In genomic region chr3R:14473574-14473973, dm6 we compare ENCODE assay signal across 1 fruit fly cellular context.
TF ChIP-seq lines count a peak whose summit lies in the region.

No protein-coding gene starts in this region.

TF ChIP-seq in whole organism, embryonic, 481 proteins besides CTCF, POLR2A, EP300 and RAD21 (continued from another document and continues in another):
- TF ChIP-seq eyg (GFP tag; optimal IDR thresholded peaks at IDR 0.05; lab: Kevin White, UChicago) (peak; percentile 13), slp2 (GFP tag; optimal IDR thresholded peaks at IDR 0.05; lab: Kevin White, UChicago) (peak; percentile 32), ac (GFP tag; optimal IDR thresholded peaks at IDR 0.05; lab: Kevin White, UChicago) (no peak), Lpt (GFP tag; optimal IDR thresholded peaks at IDR 0.05; lab: Kevin White, UChicago) (no peak), CG10431 (GFP tag; optimal IDR thresholded peaks at IDR 0.05; lab: Kevin White, UChicago) (no peak), H15 (GFP tag; IDR thresholded peaks at IDR 0.05; lab: Robert Waterston, UW) (peak; percentile 32; the same call in 1 of the 3 replicates), CG4424 (GFP tag; optimal IDR thresholded peaks at IDR 0.05; lab: Kevin White, UChicago) (peak; percentile 46), insv (GFP tag; optimal IDR thresholded peaks at IDR 0.05; lab: Kevin White, UChicago) (no peak), CG4617 (GFP tag; optimal IDR thresholded peaks at IDR 0.05; lab: Kevin White, UChicago; ENCODE audit: borderline replicate concordance) (no peak), CoRest (tag; optimal IDR thresholded peaks at IDR 0.05; lab: Kevin White, UChicago) (peak; percentile 50), az2 (GFP tag; optimal IDR thresholded peaks at IDR 0.05; lab: Kevin White, UChicago) (peak; percentile 49), luna (GFP tag; optimal IDR thresholded peaks at IDR 0.05; lab: Kevin White, UChicago) (peak; percentile 16), CG8924 (tag; optimal IDR thresholded peaks at IDR 0.05; lab: Kevin White, UChicago) (peak; percentile 1), CG3407 (GFP tag; optimal IDR thresholded peaks at IDR 0.05; lab: Kevin White, UChicago) (no peak), B-H2 (GFP tag; optimal IDR thresholded peaks at IDR 0.05; lab: Kevin White, UChicago) (no peak), Deaf1 (tag; optimal IDR thresholded peaks at IDR 0.05; lab: Kevin White, UChicago) (no peak), gfzf (GFP tag; optimal IDR thresholded peaks at IDR 0.05; lab: Kevin White, UChicago) (no peak), disco-r (GFP tag; optimal IDR thresholded peaks at IDR 0.05; lab: Kevin White, UChicago) (peak; percentile 34), MESR4 (GFP tag; optimal IDR thresholded peaks at IDR 0.05; lab: Kevin White, UChicago) (no peak), CG6272 (GFP tag; IDR thresholded peaks at IDR 0.05; lab: Robert Waterston, UW) (no peak), eve (GFP tag; optimal IDR thresholded peaks at IDR 0.05; lab: Kevin White, UChicago) (peak in 1 of 2 experiments; percentile 42), Elba2 (GFP tag; optimal IDR thresholded peaks at IDR 0.05; lab: Kevin White, UChicago) (no peak), pho (GFP tag; optimal IDR thresholded peaks at IDR 0.05; lab: Kevin White, UChicago) (peak; percentile 41), Kr (GFP tag; optimal IDR thresholded peaks at IDR 0.05; lab: Kevin White, UChicago) (no peak), CG14965 (GFP tag; optimal IDR thresholded peaks at IDR 0.05; lab: Kevin White, UChicago; ENCODE audit: borderline replicate concordance) (no peak), CG3281 (GFP tag; optimal IDR thresholded peaks at IDR 0.05; lab: Kevin White, UChicago) (peak; percentile 62), YL-1 (GFP tag; optimal IDR thresholded peaks at IDR 0.05; lab: Kevin White, UChicago) (no peak), ash1 (GFP tag; optimal IDR thresholded peaks at IDR 0.05; lab: Kevin White, UChicago) (no peak), CG17829 (tag; optimal IDR thresholded peaks at IDR 0.05; lab: Kevin White, UChicago) (peak; percentile 32), psq (GFP tag; optimal IDR thresholded peaks at IDR 0.05; lab: Kevin White, UChicago) (no peak), ci (GFP tag; IDR thresholded peaks at IDR 0.05; lab: Robert Waterston, UW) (peak; percentile 62; the same call in 2 of the 3 replicates), CG12744 (GFP tag; optimal IDR thresholded peaks at IDR 0.05; lab: Kevin White, UChicago) (peak; percentile 43), esg (GFP tag; conservative IDR thresholded peaks at IDR 0.05; lab: Robert Waterston, UW) (peak; percentile 39; the same call in 1 of the 2 replicates), slbo (GFP tag; IDR thresholded peaks at IDR 0.05; lab: Robert Waterston, UW) (peak; percentile 88), Doc2 (GFP tag; IDR thresholded peaks at IDR 0.05; lab: Robert Waterston, UW) (no peak), CG2202 (tag; optimal IDR thresholded peaks at IDR 0.05; lab: Kevin White, UChicago) (no peak), jumu (GFP tag; optimal IDR thresholded peaks at IDR 0.05; lab: Kevin White, UChicago) (peak; percentile 11), Dll (GFP tag; IDR thresholded peaks at IDR 0.05; lab: Robert Waterston, UW; ENCODE audit: partially characterized antibody) (no peak), CG9727 (GFP tag; optimal IDR thresholded peaks at IDR 0.05; lab: Kevin White, UChicago) (peak; percentile 52), CG7987 (GFP tag; optimal IDR thresholded peaks at IDR 0.05; lab: Kevin White, UChicago) (no peak), dm (GFP tag; optimal IDR thresholded peaks at IDR 0.05; lab: Kevin White, UChicago) (no peak), Mes4 (GFP tag; optimal IDR thresholded peaks at IDR 0.05; lab: Kevin White, UChicago) (no peak), CG15479 (GFP tag; optimal IDR thresholded peaks at IDR 0.05; lab: Kevin White, UChicago) (no peak), nmo (GFP tag; optimal IDR thresholded peaks at IDR 0.05; lab: Kevin White, UChicago) (peak; percentile 52), Bdp1 (GFP tag; optimal IDR thresholded peaks at IDR 0.05; lab: Kevin White, UChicago) (peak; percentile 15), mam (GFP tag; optimal IDR thresholded peaks at IDR 0.05; lab: Kevin White, UChicago) (peak; percentile 71), Six4 (GFP tag; optimal IDR thresholded peaks at IDR 0.05; lab: Kevin White, UChicago) (peak; percentile 15), Chrac-16 (GFP tag; optimal IDR thresholded peaks at IDR 0.05; lab: Kevin White, UChicago) (peak; percentile 48), CG4404 (GFP tag; IDR thresholded peaks at IDR 0.05; lab: Robert Waterston, UW) (0 out of 2 replicates have a peak, but pooled peaks have one; percentile 13), kay (GFP tag; optimal IDR thresholded peaks at IDR 0.05; lab: Kevin White, UChicago) (no peak), CG15601 (tag; optimal IDR thresholded peaks at IDR 0.05; lab: Kevin White, UChicago) (no peak), CG9797 (GFP tag; optimal IDR thresholded peaks at IDR 0.05; lab: Kevin White, UChicago) (no peak), salm (tag; optimal IDR thresholded peaks at IDR 0.05; lab: Kevin White, UChicago) (no peak), ems (GFP tag; optimal IDR thresholded peaks at IDR 0.05; lab: Kevin White, UChicago) (peak; percentile 18), CG15011 (GFP tag; optimal IDR thresholded peaks at IDR 0.05; lab: Kevin White, UChicago) (peak; percentile 33), Poxn (GFP tag; IDR thresholded peaks at IDR 0.05; lab: Robert Waterston, UW) (0 out of 2 replicates have a peak, but pooled peaks have one; percentile 9), sd (tag; optimal IDR thresholded peaks at IDR 0.05; lab: Kevin White, UChicago) (no peak), CG7745 (tag; optimal IDR thresholded peaks at IDR 0.05; lab: Kevin White, UChicago) (no peak), twi (tag; optimal IDR thresholded peaks at IDR 0.05; lab: Kevin White, UChicago) (no peak), tup (GFP tag; optimal IDR thresholded peaks at IDR 0.05; lab: Kevin White, UChicago) (peak; percentile 50), Gsc (GFP tag; IDR thresholded peaks at IDR 0.05; lab: Robert Waterston, UW) (no peak), Side (GFP tag; optimal IDR thresholded peaks at IDR 0.05; lab: Kevin White, UChicago) (peak; percentile 12), gro (GFP tag; optimal IDR thresholded peaks at IDR 0.05; lab: Kevin White, UChicago) (peak; percentile 82), bigmax (GFP tag; optimal IDR thresholded peaks at IDR 0.05; lab: Kevin White, UChicago) (no peak), Hsf (GFP tag; optimal IDR thresholded peaks at IDR 0.05; lab: Kevin White, UChicago) (peak; percentile 32), CG6765 (GFP tag; optimal IDR thresholded peaks at IDR 0.05; lab: Kevin White, UChicago) (no peak), Meics (GFP tag; optimal IDR thresholded peaks at IDR 0.05; lab: Kevin White, UChicago) (peak; percentile 59), CG2889 (GFP tag; IDR thresholded peaks at IDR 0.05; lab: Robert Waterston, UW) (peak; percentile 57; the same call in 2 of the 3 replicates), Med (GFP tag; lab: Kevin White, UChicago) (peak; percentile 97), Oaz (GFP tag; IDR thresholded peaks at IDR 0.05; lab: Robert Waterston, UW) (no peak), Xrp1 (GFP tag; IDR thresholded peaks at IDR 0.05; lab: Robert Waterston, UW) (peak; percentile 55; the same call in 1 of the 2 replicates), hbn (GFP tag; IDR thresholded peaks at IDR 0.05; lab: Robert Waterston, UW; ENCODE audit: partially characterized antibody) (no peak), bbx (GFP tag; IDR thresholded peaks at IDR 0.05; lab: Robert Waterston, UW; ENCODE audit: partially characterized antibody) (no peak), slou (GFP tag; optimal IDR thresholded peaks at IDR 0.05; lab: Kevin White, UChicago) (peak; percentile 55), Aef1 (GFP tag; IDR thresholded peaks at IDR 0.05; lab: Robert Waterston, UW) (0 out of 3 replicates have a peak, but pooled peaks have one; percentile 22), Ravus (GFP tag; IDR thresholded peaks at IDR 0.05; lab: Robert Waterston, UW) (no peak), maf-S (GFP tag; optimal IDR thresholded peaks at IDR 0.05; lab: Kevin White, UChicago) (no peak), ewg (GFP tag; optimal IDR thresholded peaks at IDR 0.05; lab: Kevin White, UChicago) (peak; percentile 2), CG2712 (tag; optimal IDR thresholded peaks at IDR 0.05; lab: Kevin White, UChicago) (peak; percentile 49), MTF-1 (GFP tag; optimal IDR thresholded peaks at IDR 0.05; lab: Kevin White, UChicago; ENCODE audit: borderline replicate concordance) (no peak), Dek (tag; optimal IDR thresholded peaks at IDR 0.05; lab: Kevin White, UChicago) (peak; percentile 54), CG10959 (GFP tag; IDR thresholded peaks at IDR 0.05; lab: Robert Waterston, UW) (0 out of 2 replicates have a peak, but pooled peaks have one; percentile 27), CG31365 (tag; optimal IDR thresholded peaks at IDR 0.05; lab: Kevin White, UChicago) (no peak), Hr3 (GFP tag; optimal IDR thresholded peaks at IDR 0.05; lab: Kevin White, UChicago) (peak; percentile 14), ftz-f1 (GFP tag; optimal IDR thresholded peaks at IDR 0.05; lab: Kevin White, UChicago) (no peak), CG12391 (tag; optimal IDR thresholded peaks at IDR 0.05; lab: Kevin White, UChicago) (peak; percentile 45), CG6791 (GFP tag; IDR thresholded peaks at IDR 0.05; lab: Robert Waterston, UW; ENCODE audit: partially characterized antibody) (no peak), Gug (GFP tag; IDR thresholded peaks at IDR 0.05; lab: Robert Waterston, UW) (peak; percentile 44; the same call in 2 of the 4 replicates), Atf-2 (GFP tag; optimal IDR thresholded peaks at IDR 0.05; lab: Kevin White, UChicago) (peak; percentile 33), CG7839 (tag; optimal IDR thresholded peaks at IDR 0.05; lab: Kevin White, UChicago) (peak; percentile 59), Tbp (GFP tag; optimal IDR thresholded peaks at IDR 0.05; lab: Kevin White, UChicago) (no peak), cato (GFP tag; optimal IDR thresholded peaks at IDR 0.05; lab: Kevin White, UChicago; ENCODE audit: borderline replicate concordance) (no peak), CG5245 (GFP tag; optimal IDR thresholded peaks at IDR 0.05; lab: Kevin White, UChicago) (peak; percentile 4), CG8765 (GFP tag; IDR thresholded peaks at IDR 0.05; lab: Robert Waterston, UW) (no peak), cad (GFP tag; optimal IDR thresholded peaks at IDR 0.05; lab: Kevin White, UChicago) (no peak), CG7271 (tag; optimal IDR thresholded peaks at IDR 0.05; lab: Kevin White, UChicago) (no peak), lab (GFP tag; optimal IDR thresholded peaks at IDR 0.05; lab: Kevin White, UChicago) (peak; percentile 74), h (optimal IDR thresholded peaks at IDR 0.05; lab: Kevin White, UChicago) (no peak), crol (GFP tag; IDR thresholded peaks at IDR 0.05; lab: Robert Waterston, UW) (no peak), CG7786 (GFP tag; optimal IDR thresholded peaks at IDR 0.05; lab: Kevin White, UChicago) (peak; percentile 66), D19A (tag; optimal IDR thresholded peaks at IDR 0.05; lab: Kevin White, UChicago) (peak; percentile 20), croc (GFP tag; conservative IDR thresholded peaks at IDR 0.05; lab: Robert Waterston, UW) (no peak), CG17361 (GFP tag; IDR thresholded peaks at IDR 0.05; lab: Robert Waterston, UW) (peak; percentile 47; the same call in 1 of the 3 replicates), CG18599 (GFP tag; optimal IDR thresholded peaks at IDR 0.05; lab: Kevin White, UChicago) (peak; percentile 55), PHDP (tag; optimal IDR thresholded peaks at IDR 0.05; lab: Kevin White, UChicago) (peak; percentile 67), Hmr (GFP tag; optimal IDR thresholded peaks at IDR 0.05; lab: Kevin White, UChicago) (peak; percentile 62), Trl (optimal IDR thresholded peaks at IDR 0.05; lab: Kevin White, UChicago) (no peak), Trl (GFP tag; optimal IDR thresholded peaks at IDR 0.05; lab: Kevin White, UChicago) (peak; percentile 54), nerfin-1 (tag; optimal IDR thresholded peaks at IDR 0.05; lab: Kevin White, UChicago) (no peak), CG6254 (GFP tag; optimal IDR thresholded peaks at IDR 0.05; lab: Kevin White, UChicago) (peak; percentile 34), ssp (GFP tag; IDR thresholded peaks at IDR 0.05; lab: Robert Waterston, UW) (no peak), crp (GFP tag; optimal IDR thresholded peaks at IDR 0.05; lab: Kevin White, UChicago) (no peak), CG3847 (GFP tag; IDR thresholded peaks at IDR 0.05; lab: Robert Waterston, UW) (peak; percentile 50), tap (tag; optimal IDR thresholded peaks at IDR 0.05; lab: Kevin White, UChicago) (no peak), ap (GFP tag; IDR thresholded peaks at IDR 0.05; lab: Robert Waterston, UW) (0 out of 2 replicates have a peak, but pooled peaks have one; percentile 6), CG34422 (GFP tag; IDR thresholded peaks at IDR 0.05; lab: Robert Waterston, UW) (0 out of 3 replicates have a peak, but pooled peaks have one; percentile 30), CG10147 (GFP tag; optimal IDR thresholded peaks at IDR 0.05; lab: Kevin White, UChicago) (peak; percentile 32), danr (GFP tag; IDR thresholded peaks at IDR 0.05; lab: Robert Waterston, UW) (0 out of 2 replicates have a peak, but pooled peaks have one; percentile 22), H2.0 (GFP tag; IDR thresholded peaks at IDR 0.05; lab: Robert Waterston, UW) (peak; percentile 46), tx (GFP tag; optimal IDR thresholded peaks at IDR 0.05; lab: Kevin White, UChicago) (peak; percentile 48), Nf-YB (GFP tag; optimal IDR thresholded peaks at IDR 0.05; lab: Kevin White, UChicago) (peak; percentile 26), toy (GFP tag; IDR thresholded peaks at IDR 0.05; lab: Robert Waterston, UW) (no peak), grau (tag; optimal IDR thresholded peaks at IDR 0.05; lab: Kevin White, UChicago) (peak; percentile 66), CG32772 (GFP tag; IDR thresholded peaks at IDR 0.05; lab: Robert Waterston, UW) (0 out of 2 replicates have a peak, but pooled peaks have one; percentile 16), cwo (GFP tag; optimal IDR thresholded peaks at IDR 0.05; lab: Kevin White, UChicago) (no peak), GATAe (GFP tag; conservative IDR thresholded peaks at IDR 0.05; lab: Robert Waterston, UW) (no peak), klu (GFP tag; IDR thresholded peaks at IDR 0.05; lab: Robert Waterston, UW) (0 out of 2 replicates have a peak, but pooled peaks have one; percentile 24), CG14441 (GFP tag; IDR thresholded peaks at IDR 0.05; lab: Robert Waterston, UW) (peak; percentile 59), HLHmδ (GFP tag; optimal IDR thresholded peaks at IDR 0.05; lab: Kevin White, UChicago) (no peak), trem (tag; optimal IDR thresholded peaks at IDR 0.05; lab: Kevin White, UChicago) (no peak), CG3163 (GFP tag; optimal IDR thresholded peaks at IDR 0.05; lab: Kevin White, UChicago) (no peak)
